Worm (Caenorhabditis elegans): ENCODE data around the gene egl-27.
A peak's percentile ranks its signal among the peaks of the same experiment; 100 is the strongest.

egl-27 gene

ce11 chrII:6834582-6835058 lies at the start of gene egl-27:
Gene egl-27 (plus strand): TSS chrII:6835008.
- TF ChIP-seq him-1 (tag; optimal IDR thresholded peaks at IDR 0.05) (peak; percentile 12), W03F9.2 (tag; optimal IDR thresholded peaks at IDR 0.05) (no peak), dao-5 (tag; optimal IDR thresholded peaks at IDR 0.05) (no peak)

ce11 chrII:6788672-6789298 lies 46.0 kb upstream of the egl-27 start, which contains the start of gene T13C2.3:
Gene T13C2.3 (plus strand): TSS chrII:6789248.
- TF ChIP-seq dao-5 (tag; optimal IDR thresholded peaks at IDR 0.05): no peak
- no peak for TF ChIP-seq W03F9.2 (tag; optimal IDR thresholded peaks at IDR 0.05)

- no peak for TF ChIP-seq him-1 (tag; optimal IDR thresholded peaks at IDR 0.05)
- TF ChIP-seq W03F9.2 (tag; optimal IDR thresholded peaks at IDR 0.05): no peak
These were observed 42.9 kb upstream of the egl-27 start, which contains the start of gene T13C2.2 for ce11 chrII:6791891-6792290. Gene T13C2.2 (plus strand): TSS chrII:6792191.

- TF ChIP-seq W03F9.2 (tag; optimal IDR thresholded peaks at IDR 0.05): no peak
- no peak for TF ChIP-seq him-1 (tag; optimal IDR thresholded peaks at IDR 0.05)
- no peak for TF ChIP-seq dao-5 (tag; optimal IDR thresholded peaks at IDR 0.05)
These were observed 34.6 kb upstream of the egl-27 start, which contains the start of gene F31E8.4 for ce11 chrII:6800104-6800711. Gene F31E8.4 (minus strand): TSS chrII:6800154.

ce11 chrII:6801262-6801661 lies 33.5 kb upstream of the egl-27 start:
- TF ChIP-seq dao-5 (tag; optimal IDR thresholded peaks at IDR 0.05) (no peak), him-1 (tag; optimal IDR thresholded peaks at IDR 0.05) (no peak), W03F9.2 (tag; optimal IDR thresholded peaks at IDR 0.05) (no peak)

- no peak for TF ChIP-seq dao-5 (tag; optimal IDR thresholded peaks at IDR 0.05)
- TF ChIP-seq W03F9.2 (tag; optimal IDR thresholded peaks at IDR 0.05): no peak
- no peak for TF ChIP-seq him-1 (tag; optimal IDR thresholded peaks at IDR 0.05)
These were observed 31.8 kb upstream of the egl-27 start, which contains the start of gene tab-1 for ce11 chrII:6803024-6803423. Gene tab-1 (plus strand): TSS chrII:6803324.

ce11 chrII:6807162-6807561 lies 27.6 kb upstream of the egl-27 start, which contains the start of gene F31E8.5:
Gene F31E8.5 (minus strand): TSS chrII:6807262.
- no peak for TF ChIP-seq dao-5 (tag; optimal IDR thresholded peaks at IDR 0.05)
- no peak for TF ChIP-seq him-1 (tag; optimal IDR thresholded peaks at IDR 0.05)
- no peak for TF ChIP-seq W03F9.2 (tag; optimal IDR thresholded peaks at IDR 0.05)

- no peak for TF ChIP-seq dao-5 (tag; optimal IDR thresholded peaks at IDR 0.05)
- peak; percentile 80 for TF ChIP-seq him-1 (tag; optimal IDR thresholded peaks at IDR 0.05)
- TF ChIP-seq W03F9.2 (tag; optimal IDR thresholded peaks at IDR 0.05): no peak
These were observed 26.3 kb upstream of the egl-27 start for ce11 chrII:6808539-6808938.

- no peak for TF ChIP-seq dao-5 (tag; optimal IDR thresholded peaks at IDR 0.05)
- no peak for TF ChIP-seq him-1 (tag; optimal IDR thresholded peaks at IDR 0.05)
- TF ChIP-seq W03F9.2 (tag; optimal IDR thresholded peaks at IDR 0.05): no peak
These were observed 24.1 kb upstream of the egl-27 start, which contains the start of gene snt-1 for ce11 chrII:6810663-6811062. Gene snt-1 (plus strand): TSS chrII:6810963.

ce11 chrII:6812514-6812913 lies 22.3 kb upstream of the egl-27 start:
- TF ChIP-seq W03F9.2 (tag; optimal IDR thresholded peaks at IDR 0.05) (no peak), him-1 (tag; optimal IDR thresholded peaks at IDR 0.05) (no peak), dao-5 (tag; optimal IDR thresholded peaks at IDR 0.05) (no peak)

- no peak for TF ChIP-seq dao-5 (tag; optimal IDR thresholded peaks at IDR 0.05)
- TF ChIP-seq him-1 (tag; optimal IDR thresholded peaks at IDR 0.05): no peak
These were observed 18.5 kb upstream of the egl-27 start for ce11 chrII:6816324-6816723.

- peak; percentile 16 for TF ChIP-seq him-1 (tag; optimal IDR thresholded peaks at IDR 0.05)
- no peak for TF ChIP-seq dao-5 (tag; optimal IDR thresholded peaks at IDR 0.05)
These were observed 14.4 kb upstream of the egl-27 start for ce11 chrII:6820278-6820971.

- TF ChIP-seq W03F9.2 (tag; optimal IDR thresholded peaks at IDR 0.05) (no peak), him-1 (tag; optimal IDR thresholded peaks at IDR 0.05) (no peak), dao-5 (tag; optimal IDR thresholded peaks at IDR 0.05) (no peak)
These were observed 13.7 kb upstream of the egl-27 start for ce11 chrII:6821118-6821517.

- no peak for TF ChIP-seq dao-5 (tag; optimal IDR thresholded peaks at IDR 0.05)
- TF ChIP-seq him-1 (tag; optimal IDR thresholded peaks at IDR 0.05): no peak
- TF ChIP-seq W03F9.2 (tag; optimal IDR thresholded peaks at IDR 0.05): no peak
These were observed 13.0 kb upstream of the egl-27 start for ce11 chrII:6821832-6822231.
